Fruit fly (Drosophila melanogaster) whole organism, larva: Measurements from ENCODE around the gene CG33985.

Experiments
- noc ChIP-seq: fragments of 200-800 bp; sonication (Bioruptor generic); optimal IDR thresholded peaks from 3 replicates; lab custom pipeline; 2019; ENCODE audit warnings: missing biosample characterization, mild to moderate bottlenecking, missing genetic modification characterization, moderate library complexity

Gene CG33985

dm6 chr3L:15530638-15531225 is 4.1 kb upstream of the CG33985 start:
- TF ChIP-seq noc (tag; lab: Kevin White, UChicago), result no peak

dm6 chr3L:15530071-15530470 is 3.5 kb upstream of the CG33985 start:
- peak; percentile 71 for TF ChIP-seq noc (tag; lab: Kevin White, UChicago)

DNA sequence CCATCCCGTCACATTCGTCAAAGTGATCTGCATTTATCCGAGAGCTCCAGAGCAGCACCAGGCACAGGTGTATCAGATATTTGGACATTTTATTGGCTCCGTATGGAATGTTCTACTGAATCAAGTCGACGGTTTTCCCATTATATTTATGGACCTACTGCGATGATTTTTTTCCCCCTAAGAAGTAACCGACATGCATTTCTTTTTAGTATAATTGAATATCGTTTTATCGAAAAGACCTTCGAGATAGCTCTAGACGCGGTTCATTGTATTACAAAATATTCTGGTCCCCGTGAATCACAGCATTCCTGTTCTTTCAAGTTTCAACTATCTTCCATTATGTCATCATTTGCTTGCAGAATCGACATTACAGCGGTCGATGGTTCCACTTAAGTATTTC is 2.5 kb upstream of the CG33985 start, which contains the start of gene obst-H:
Gene obst-H (minus strand): TSS at position 101 of the 400 bp plus-strand sequence.
- TF ChIP-seq noc (tag; lab: Kevin White, UChicago), result no peak

- no peak for TF ChIP-seq noc (tag; lab: Kevin White, UChicago)
Observed at dm6 chr3L:15528096-15528495, 1.5 kb upstream of the CG33985 start, which contains the start of gene CG42728. Gene CG42728, minus strand, starts transcription at chr3L:15528196.

dm6 chr3L:15527416-15527815 is 804 bp upstream of the CG33985 start, which contains the start of gene CG42729:
Gene CG42729, minus strand, starts transcription at chr3L:15527516.
- TF ChIP-seq noc (tag; lab: Kevin White, UChicago), result no peak

- TF ChIP-seq noc (tag; lab: Kevin White, UChicago), result no peak
Observed at dm6 chr3L:15525153-15525552, 1.5 kb downstream of the CG33985 start, which contains the start of gene CG33986. Gene CG33986, minus strand, starts transcription at chr3L:15525253.

dm6 chr3L:15523806-15524346 is 2.7 kb downstream of the CG33985 start, which contains the start of gene CG7945:
Gene CG7945, minus strand, starts transcription at chr3L:15524137.
- TF ChIP-seq noc (tag; lab: Kevin White, UChicago), result no peak

DNA sequence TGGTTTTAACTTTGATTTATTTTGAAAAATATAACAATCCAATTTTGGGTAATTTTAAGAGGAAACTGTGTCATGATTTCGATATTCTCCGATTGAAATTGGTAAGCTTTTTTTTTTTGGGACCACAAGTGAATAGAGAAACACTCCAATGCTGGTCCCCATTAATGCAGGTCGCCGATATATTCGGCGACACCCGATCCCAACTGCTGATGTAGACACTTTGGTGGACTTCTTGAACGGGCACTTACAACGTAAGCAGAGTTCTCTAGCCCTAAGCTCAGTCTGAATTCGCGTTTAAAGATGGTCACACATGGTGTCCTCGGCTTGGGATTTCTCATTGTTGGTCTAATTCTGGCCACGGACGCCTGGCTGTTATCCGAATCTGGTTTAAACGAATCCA is 6.3 kb downstream of the CG33985 start, which contains the start of gene yellow-k:
Gene yellow-k (plus strand): TSS at position 301 of the 400 bp plus-strand sequence.
- TF ChIP-seq noc (tag; lab: Kevin White, UChicago), result no peak

DNA sequence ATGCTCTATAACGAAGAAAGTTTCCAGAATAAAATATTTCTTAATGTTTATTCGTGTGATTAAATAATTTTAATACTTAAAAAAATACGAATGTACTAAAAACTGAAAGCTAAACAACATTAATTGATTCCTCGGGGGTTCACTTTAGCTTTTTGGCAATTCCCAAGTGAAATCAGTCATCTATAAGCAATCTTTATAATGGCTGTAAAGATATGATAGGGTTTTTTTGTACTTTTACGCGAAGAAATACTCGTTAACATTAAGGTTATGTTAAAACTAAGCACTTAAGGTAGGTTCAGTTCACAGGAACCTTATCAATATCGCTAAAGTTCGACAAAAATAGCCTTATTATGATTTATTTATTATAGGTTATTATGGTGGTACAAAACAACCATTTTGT is 6.7 kb downstream of the CG33985 start:
- no peak for TF ChIP-seq noc (tag; lab: Kevin White, UChicago)

- no peak for TF ChIP-seq noc (tag; lab: Kevin White, UChicago)
Observed at dm6 chr3L:15519492-15519891, 7.1 kb downstream of the CG33985 start, which contains the start of gene mex1. Gene mex1, minus strand, starts transcription at chr3L:15519592.

dm6 chr3L:15518344-15518743 is 8.3 kb downstream of the CG33985 start:
- TF ChIP-seq noc (tag; lab: Kevin White, UChicago), result no peak

DNA sequence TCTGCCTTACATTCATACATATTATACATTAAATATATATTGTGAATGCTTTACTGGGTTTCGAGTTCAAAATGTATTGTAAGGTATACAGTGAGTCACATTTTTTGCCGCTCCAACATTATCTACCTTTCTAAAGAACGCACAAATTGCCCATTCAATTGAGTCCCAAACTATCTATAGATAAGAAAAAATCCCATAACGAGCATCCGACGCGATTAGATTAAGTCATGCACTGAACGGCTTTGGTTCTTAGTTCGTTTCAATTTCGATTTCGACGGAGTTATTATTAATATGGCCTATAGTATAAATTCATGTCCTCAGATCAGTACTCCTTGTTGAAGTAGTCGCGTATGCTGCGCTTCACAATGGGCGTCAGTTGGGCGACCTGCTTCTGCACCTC is 9.1 kb downstream of the CG33985 start:
- no peak for TF ChIP-seq noc (tag; lab: Kevin White, UChicago)

DNA sequence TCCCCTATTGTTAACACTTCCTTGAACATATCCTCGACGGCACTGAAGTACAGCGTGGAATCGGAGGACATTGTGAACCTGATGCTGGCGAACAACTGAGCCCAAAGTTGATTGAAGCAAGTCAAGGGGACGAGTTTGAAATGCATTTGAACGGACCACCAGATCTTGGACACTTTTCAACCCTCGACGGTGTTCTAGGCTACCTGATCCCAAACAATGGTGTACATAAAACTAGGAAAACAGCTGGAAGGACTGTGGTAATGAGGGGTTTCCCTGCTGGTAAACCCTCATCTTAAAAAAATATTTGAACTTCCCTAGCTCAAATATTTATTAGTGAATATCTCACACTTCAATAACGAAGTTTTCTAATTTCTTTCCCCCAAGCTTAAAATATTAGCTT is 9.7 kb downstream of the CG33985 start, which contains the start of gene CG13454:
Gene CG13454 (minus strand): TSS at position 101 of the 400 bp plus-strand sequence.
- TF ChIP-seq noc (tag; lab: Kevin White, UChicago), result no peak

DNA sequence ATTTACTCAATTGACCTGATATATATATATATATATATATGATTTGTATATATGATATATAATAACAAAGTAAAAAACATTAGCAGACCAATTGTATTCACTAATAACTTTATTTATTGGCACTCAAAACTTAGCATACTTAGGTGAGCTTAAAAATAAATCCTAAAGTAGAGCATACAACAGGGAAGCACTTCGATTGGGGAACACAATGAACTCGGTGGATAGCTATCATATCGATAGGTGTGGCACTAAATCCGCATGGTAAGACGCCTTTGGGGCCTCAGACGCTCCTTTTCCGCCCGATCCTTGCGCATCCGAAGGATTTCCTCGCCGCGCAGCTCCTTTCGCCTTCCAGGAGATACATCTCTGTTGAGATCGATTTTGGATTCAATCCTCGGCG is 10.2 kb downstream of the CG33985 start:
- no peak for TF ChIP-seq noc (tag; lab: Kevin White, UChicago)

dm6 chr3L:15514814-15515495 is 11.7 kb downstream of the CG33985 start:
- TF ChIP-seq noc (tag; lab: Kevin White, UChicago), result peak; percentile 3

DNA sequence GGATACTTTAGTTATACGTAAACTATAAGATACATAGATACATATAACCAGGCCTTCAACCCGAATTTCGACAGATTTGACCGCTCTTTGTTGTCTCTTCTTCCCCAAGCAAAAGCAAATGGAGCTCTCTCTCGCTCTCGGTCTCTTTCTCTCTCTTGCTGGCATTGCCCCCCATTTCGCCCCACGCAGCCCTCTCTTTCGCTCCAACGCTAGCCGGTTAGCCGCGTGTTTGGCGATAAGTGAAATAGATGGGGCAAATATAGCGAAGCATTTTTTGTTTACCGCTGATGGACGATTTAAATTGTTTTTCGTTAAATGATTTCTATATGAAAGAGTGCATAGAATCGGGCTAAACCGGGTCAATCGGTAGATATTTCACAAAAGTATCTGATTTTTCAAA is 12.2 kb downstream of the CG33985 start:
- TF ChIP-seq noc (tag; lab: Kevin White, UChicago), result peak; percentile 61
